Worm (Caenorhabditis elegans) whole organism, mixed stage, embryonic: ENCODE data around the gene hum-10.

Experiments used
- bed-3 ChIP-seq: fragments of 200-800 bp; sonication (Bioruptor generic); optimal IDR thresholded peaks from 3 replicates; lab custom pipeline; 2018; ENCODE audit warnings: mild to moderate bottlenecking, missing genetic modification characterization, moderate library complexity, missing compliant biosample characterization
- ham-2 ChIP-seq: fragments of 200-800 bp; sonication (Bioruptor generic); optimal IDR thresholded peaks from 2 replicates; lab custom pipeline; 2018; ENCODE audit warnings: mild to moderate bottlenecking, missing genetic modification characterization, missing compliant biosample characterization
- lsy-2 ChIP-seq: fragments of 150-350 bp; optimal IDR thresholded peaks from 2 replicates; lab custom pipeline; 2014; ENCODE audit warnings: missing biosample characterization, missing genetic modification characterization
- nhr-76 ChIP-seq: sonication (generic microtip); optimal IDR thresholded peaks from 2 replicates; lab custom pipeline; 2017; ENCODE audit warnings: missing biosample characterization, missing genetic modification characterization
- snpc-4 ChIP-seq: fragments of 150-350 bp; optimal IDR thresholded peaks from 2 replicates; lab custom pipeline; 2014; ENCODE audit warnings: missing biosample characterization, missing genetic modification characterization
- ztf-11 ChIP-seq: fragments of 150-350 bp; optimal IDR thresholded peaks from 2 replicates; lab custom pipeline; 2014; ENCODE audit warnings: missing biosample characterization, missing genetic modification characterization

- no peak for TF ChIP-seq ztf-11
- TF ChIP-seq lsy-2 (tag; lab: Kevin White, UChicago), result no peak
- no peak for TF ChIP-seq bed-3 (GFP tag; lab: Kevin White, UChicago)
- no peak for TF ChIP-seq snpc-4 (tag; lab: Kevin White, UChicago)
- TF ChIP-seq ham-2 (GFP tag; lab: Kevin White, UChicago), result no peak
- no peak for TF ChIP-seq nhr-76 (tag; lab: Kevin White, UChicago)
Measured at ce11 chrX:4732752-4733151, 49.3 kb downstream of the hum-10 start, which contains the start of gene aman-1.
